Fruit fly (Drosophila melanogaster): ENCODE measurements around the gene Pa1.

- TF ChIP-seq Myc (optimal IDR thresholded peaks at IDR 0.05) (no peak), insv (optimal IDR thresholded peaks at IDR 0.05) (no peak), psq (optimal IDR thresholded peaks at IDR 0.05) (no peak)
Measured at dm6 chrX:11371613-11372012, 12.6 kb downstream of the Pa1 start.

All from Kc167 (cell line).